Fruit fly (Drosophila melanogaster): Measurements from ENCODE around the gene Frq1.

Frq1 gene

DNA sequence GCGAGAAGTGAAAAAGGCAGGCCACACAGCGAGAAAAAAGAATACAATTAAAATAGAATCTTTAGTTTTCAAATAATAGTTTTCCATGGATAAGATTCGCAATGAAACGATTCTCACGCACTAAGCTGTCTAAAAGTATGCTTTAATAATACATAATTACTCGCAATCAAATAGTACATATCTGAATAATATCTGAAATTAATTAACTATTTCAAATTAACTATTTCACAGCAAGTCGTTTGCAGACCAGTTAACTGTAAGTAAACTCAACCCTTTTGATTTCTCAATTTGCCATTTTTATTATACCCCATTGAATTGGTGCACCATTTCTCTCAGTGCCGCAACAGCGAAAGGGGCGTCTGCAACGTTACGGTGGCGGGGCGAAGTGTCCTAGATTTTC lies 29.6 kb upstream of the Frq1 start (continued):
- TF ChIP-seq CG11504 (tag; optimal IDR thresholded peaks at IDR 0.05): no peak
- TF ChIP-seq otp (GFP tag; IDR thresholded peaks at IDR 0.05): no peak
- TF ChIP-seq bsh (GFP tag; optimal IDR thresholded peaks at IDR 0.05): no peak
- peak; percentile 10 for TF ChIP-seq CG13775 (GFP tag; optimal IDR thresholded peaks at IDR 0.05)
- no peak for TF ChIP-seq CG17829 (tag; optimal IDR thresholded peaks at IDR 0.05)
- peak; percentile 2 for TF ChIP-seq Nf-YC (tag; optimal IDR thresholded peaks at IDR 0.05)
- peak; percentile 8 for TF ChIP-seq sug (tag; optimal IDR thresholded peaks at IDR 0.05)
- no peak for TF ChIP-seq pita (GFP tag; optimal IDR thresholded peaks at IDR 0.05)
- 0 out of 2 replicates have a peak, but pooled peaks have one; percentile 18 for TF ChIP-seq Ptx1 (GFP tag; IDR thresholded peaks at IDR 0.05)
- TF ChIP-seq tio (GFP tag; optimal IDR thresholded peaks at IDR 0.05): peak; percentile 35
- TF ChIP-seq Meics (GFP tag; optimal IDR thresholded peaks at IDR 0.05): peak; percentile 64
- no peak for TF ChIP-seq CG14710 (tag; optimal IDR thresholded peaks at IDR 0.05)
- TF ChIP-seq D (optimal IDR thresholded peaks at IDR 0.05): no peak
- TF ChIP-seq D (GFP tag; optimal IDR thresholded peaks at IDR 0.05): no peak
- no peak for TF ChIP-seq stc (GFP tag; IDR thresholded peaks at IDR 0.05)
- no peak for TF ChIP-seq gcm (GFP tag; optimal IDR thresholded peaks at IDR 0.05)
- TF ChIP-seq emc (GFP tag; optimal IDR thresholded peaks at IDR 0.05): no peak
- TF ChIP-seq da (GFP tag; optimal IDR thresholded peaks at IDR 0.05): no peak
- TF ChIP-seq prd (optimal IDR thresholded peaks at IDR 0.05): no peak
- peak; percentile 37; the same call in 2 of the 3 replicates for TF ChIP-seq prd (GFP tag; IDR thresholded peaks at IDR 0.05)
- no peak for TF ChIP-seq PHDP (tag; optimal IDR thresholded peaks at IDR 0.05)
- TF ChIP-seq CG10979 (tag; optimal IDR thresholded peaks at IDR 0.05): no peak
- TF ChIP-seq CG10959 (GFP tag; IDR thresholded peaks at IDR 0.05): no peak
- no peak for TF ChIP-seq Ets97D (GFP tag; optimal IDR thresholded peaks at IDR 0.05)
- no peak for TF ChIP-seq CG4424 (GFP tag; optimal IDR thresholded peaks at IDR 0.05)
- no peak for TF ChIP-seq wor (GFP tag; IDR thresholded peaks at IDR 0.05)
- no peak for TF ChIP-seq Asciz (GFP tag; optimal IDR thresholded peaks at IDR 0.05)
- TF ChIP-seq Elba2 (GFP tag; optimal IDR thresholded peaks at IDR 0.05): no peak
- TF ChIP-seq gem (tag; optimal IDR thresholded peaks at IDR 0.05): peak; percentile 58
- TF ChIP-seq lilli (GFP tag; optimal IDR thresholded peaks at IDR 0.05): peak; percentile 15
- no peak for TF ChIP-seq CG7963 (GFP tag; IDR thresholded peaks at IDR 0.05; ENCODE audit: partially characterized antibody)
- TF ChIP-seq bigmax (GFP tag; optimal IDR thresholded peaks at IDR 0.05): no peak
- TF ChIP-seq CG2120 (GFP tag; optimal IDR thresholded peaks at IDR 0.05): peak; percentile 51
- no peak for TF ChIP-seq Dad (GFP tag; optimal IDR thresholded peaks at IDR 0.05)
- TF ChIP-seq seq (GFP tag; IDR thresholded peaks at IDR 0.05): no peak
- no peak for TF ChIP-seq CG10321 (GFP tag; IDR thresholded peaks at IDR 0.05)
- peak; percentile 58 for TF ChIP-seq CG3281 (GFP tag; optimal IDR thresholded peaks at IDR 0.05)
- no peak for TF ChIP-seq Doc3 (GFP tag; IDR thresholded peaks at IDR 0.05; ENCODE audit: partially characterized antibody)
- TF ChIP-seq bcd (GFP tag; optimal IDR thresholded peaks at IDR 0.05): peak; percentile 30
- TF ChIP-seq fd3F (GFP tag; optimal IDR thresholded peaks at IDR 0.05): no peak
- TF ChIP-seq Mes4 (GFP tag; optimal IDR thresholded peaks at IDR 0.05): no peak
- TF ChIP-seq Dref (GFP tag; IDR thresholded peaks at IDR 0.05): no peak
- TF ChIP-seq CG15514 (GFP tag; optimal IDR thresholded peaks at IDR 0.05): no peak
- peak; percentile 12 for TF ChIP-seq CG6683 (GFP tag; optimal IDR thresholded peaks at IDR 0.05)
- no peak for TF ChIP-seq sqz (GFP tag; optimal IDR thresholded peaks at IDR 0.05)
- TF ChIP-seq CG7928 (GFP tag; optimal IDR thresholded peaks at IDR 0.05): no peak
- TF ChIP-seq CG7556 (GFP tag; optimal IDR thresholded peaks at IDR 0.05): peak; percentile 74
- TF ChIP-seq D19A (tag; optimal IDR thresholded peaks at IDR 0.05): no peak
- no peak for TF ChIP-seq CG17385 (GFP tag; optimal IDR thresholded peaks at IDR 0.05)
- TF ChIP-seq slou (GFP tag; optimal IDR thresholded peaks at IDR 0.05): no peak
- no peak for TF ChIP-seq B-H1 (GFP tag; IDR thresholded peaks at IDR 0.05)
- no peak for TF ChIP-seq Mrtf (GFP tag; IDR thresholded peaks at IDR 0.05)

Measured in whole organism, embryonic.